Fruit fly (Drosophila melanogaster) whole organism, embryonic: ENCODE measurements around the gene CG13917.

Source experiments
- Aef1 ChIP-seq: fragments of 200-800 bp; sonication (Bioruptor generic); IDR thresholded peaks from 3 replicates; pipeline ENCODE4 v1.3.6; 2022; ENCODE audit warnings: missing biosample characterization, missing genetic modification characterization
- CG10209 ChIP-seq: fragments of 200-800 bp; sonication (Bioruptor generic); optimal IDR thresholded peaks from 3 replicates; lab custom pipeline; 2017; ENCODE audit warnings: missing biosample characterization, mild to moderate bottlenecking, missing genetic modification characterization, missing genetic modification reagents
- CG11560 ChIP-seq: fragments of 200-800 bp; sonication (Bioruptor generic); IDR thresholded peaks from 3 replicates; pipeline ENCODE4 v1.3.6; 2022; ENCODE audit warnings: missing biosample characterization, missing genetic modification characterization
- CG12659 ChIP-seq: fragments of 200-800 bp; sonication (Bioruptor generic); optimal IDR thresholded peaks from 3 replicates; lab custom pipeline; 2017; ENCODE audit warnings: mild to moderate bottlenecking, missing biosample characterization, missing genetic modification reagents, missing genetic modification characterization
- CG12942 ChIP-seq: fragments of 200-800 bp; sonication (Bioruptor generic); optimal IDR thresholded peaks from 3 replicates; lab custom pipeline; 2016; ENCODE audit warnings: missing biosample characterization, missing genetic modification characterization
- CG13123 ChIP-seq: fragments of 200-800 bp; sonication (Bioruptor generic); optimal IDR thresholded peaks from 2 replicates; lab custom pipeline; 2016; ENCODE audit warnings: missing biosample characterization, missing genetic modification characterization
- CG13775 ChIP-seq: fragments of 200-800 bp; sonication (Bioruptor generic); optimal IDR thresholded peaks from 3 replicates; lab custom pipeline; 2017; ENCODE audit warnings: missing biosample characterization, mild to moderate bottlenecking, missing genetic modification characterization
- CG15011 ChIP-seq: fragments of 200-800 bp; sonication (Bioruptor generic); optimal IDR thresholded peaks from 3 replicates; lab custom pipeline; 2018; ENCODE audit warnings: missing biosample characterization, mild to moderate bottlenecking, missing genetic modification characterization
- CG15269 ChIP-seq: fragments of 200-800 bp; sonication (Bioruptor generic); optimal IDR thresholded peaks from 2 replicates; lab custom pipeline; 2018; ENCODE audit warnings: missing biosample characterization, mild to moderate bottlenecking, missing genetic modification characterization, moderate library complexity
- CG16779 ChIP-seq: fragments of 200-800 bp; sonication (Bioruptor generic); IDR thresholded peaks from 2 replicates; pipeline ENCODE4 v1.3.6; 2022; ENCODE audit warnings: missing biosample characterization, missing genetic modification characterization
- CG17385 ChIP-seq: fragments of 200-800 bp; sonication (Bioruptor generic); optimal IDR thresholded peaks from 3 replicates; lab custom pipeline; 2018; ENCODE audit warnings: missing biosample characterization, mild to moderate bottlenecking, missing genetic modification characterization
- CG1792 ChIP-seq: fragments of 200-800 bp; sonication (Bioruptor generic); optimal IDR thresholded peaks from 2 replicates; lab custom pipeline; 2016; ENCODE audit warnings: missing biosample characterization, missing genetic modification characterization
- CG18476 ChIP-seq: fragments of 200-800 bp; sonication (Bioruptor generic); optimal IDR thresholded peaks from 2 replicates; lab custom pipeline; 2016; ENCODE audit warnings: missing biosample characterization, mild to moderate bottlenecking, missing genetic modification characterization
- CG3407 ChIP-seq: fragments of 200-800 bp; sonication (Bioruptor generic); optimal IDR thresholded peaks from 2 replicates; lab custom pipeline; 2018; ENCODE audit warnings: missing biosample characterization, mild to moderate bottlenecking, missing genetic modification characterization
- CG4282 ChIP-seq: fragments of 200-800 bp; sonication (Bioruptor generic); optimal IDR thresholded peaks from 2 replicates; lab custom pipeline; 2016; ENCODE audit warnings: missing biosample characterization, missing genetic modification characterization
- CG6654 ChIP-seq: fragments of 200-800 bp; sonication (Bioruptor generic); optimal IDR thresholded peaks from 2 replicates; lab custom pipeline; 2017; ENCODE audit warnings: missing biosample characterization, mild to moderate bottlenecking, missing genetic modification characterization
- CG7357 ChIP-seq: fragments of 200-800 bp; sonication (Bioruptor generic); IDR thresholded peaks from 3 replicates; pipeline ENCODE4 v1.3.6; 2022; ENCODE audit warnings: missing biosample characterization, missing genetic modification characterization
- CG8281 ChIP-seq: fragments of 200-800 bp; sonication (Bioruptor generic); optimal IDR thresholded peaks from 2 replicates; lab custom pipeline; 2018; ENCODE audit warnings: missing biosample characterization, mild to moderate bottlenecking, missing genetic modification characterization, moderate library complexity
- CG9817 ChIP-seq: fragments of 200-800 bp; sonication (Bioruptor generic); optimal IDR thresholded peaks from 2 replicates; lab custom pipeline; 2018; ENCODE audit warnings: missing biosample characterization, mild to moderate bottlenecking, missing genetic modification characterization, moderate library complexity
- CoRest ChIP-seq: fragments of 200-800 bp; sonication (Bioruptor generic); optimal IDR thresholded peaks from 3 replicates; lab custom pipeline; 2018; ENCODE audit warnings: missing biosample characterization, mild to moderate bottlenecking, missing genetic modification characterization, moderate library complexity
- Dfd ChIP-seq, 2 experiments: fragments of >200 bp; optimal IDR thresholded peaks; 2 replicates each; lab custom pipeline; 2017; ENCODE audit warnings: missing biosample characterization in 2 of 2, missing genetic modification characterization in 2 of 2
- Gsc ChIP-seq: fragments of 200-800 bp; sonication (Bioruptor generic); IDR thresholded peaks from 2 replicates; pipeline ENCODE4 v1.3.6; 2022; ENCODE audit warnings: missing biosample characterization, missing genetic modification characterization
- HLH54F ChIP-seq: fragments of 200-800 bp; sonication (Bioruptor generic); optimal IDR thresholded peaks from 3 replicates; lab custom pipeline; 2016; ENCODE audit warnings: missing biosample characterization, missing genetic modification characterization
- MBD-R2 ChIP-seq: fragments of 200-800 bp; sonication (Bioruptor generic); IDR thresholded peaks from 2 replicates; pipeline ENCODE4 v1.3.6; 2022; ENCODE audit warnings: missing biosample characterization, missing genetic modification characterization
- Neu2 ChIP-seq: fragments of 200-800 bp; sonication (Bioruptor generic); optimal IDR thresholded peaks from 3 replicates; lab custom pipeline; 2016; ENCODE audit warnings: missing biosample characterization, missing genetic modification characterization, borderline replicate concordance
- Scr ChIP-seq: fragments of 200-800 bp; sonication (Bioruptor generic); IDR thresholded peaks from 2 replicates; pipeline ENCODE4 v1.3.6; 2022; ENCODE audit warnings: missing biosample characterization, missing genetic modification characterization; ENCODE audit not compliant: partially characterized antibody
- Sin3A ChIP-seq: fragments of >200 bp; optimal IDR thresholded peaks from 2 replicates; lab custom pipeline; 2018
- Ssrp ChIP-seq: fragments of 200-800 bp; sonication (Bioruptor generic); optimal IDR thresholded peaks from 2 replicates; lab custom pipeline; 2018; ENCODE audit warnings: missing biosample characterization, mild to moderate bottlenecking, missing genetic modification characterization, moderate library complexity
- Trl ChIP-seq, 3 experiments: fragments of >200 bp in 2 of 3; fragments of 200-800 bp in 1 of 3; sonication (Bioruptor generic) in 1 of 3; optimal IDR thresholded peaks; 2 replicates in 1 of 3; 3 replicates in 2 of 3; lab custom pipeline; 2016 to 2017; ENCODE audit warnings: missing biosample characterization in 1 of 3, missing genetic modification characterization in 1 of 3
- Xbp1 ChIP-seq: fragments of 200-800 bp; sonication (Bioruptor generic); optimal IDR thresholded peaks from 3 replicates; lab custom pipeline; 2016; ENCODE audit warnings: missing biosample characterization, mild to moderate bottlenecking, missing genetic modification characterization
- abd-A ChIP-seq: fragments of 200-800 bp; sonication (Bioruptor generic); optimal IDR thresholded peaks from 3 replicates; lab custom pipeline; 2019; ENCODE audit warnings: missing biosample characterization, mild to moderate bottlenecking, missing genetic modification characterization, moderate library complexity
- cg ChIP-seq: fragments of 200-800 bp; sonication (Bioruptor generic); optimal IDR thresholded peaks from 3 replicates; lab custom pipeline; 2019; ENCODE audit warnings: missing biosample characterization, mild to moderate bottlenecking, missing genetic modification characterization, moderate library complexity
- cwo ChIP-seq: fragments of 200-800 bp; sonication (Bioruptor generic); optimal IDR thresholded peaks from 3 replicates; lab custom pipeline; 2017; ENCODE audit warnings: missing biosample characterization, missing genetic modification characterization, mild to moderate bottlenecking, moderate library complexity, missing genetic modification reagents
- fd96Cb ChIP-seq: fragments of 200-800 bp; sonication (Bioruptor generic); optimal IDR thresholded peaks from 2 replicates; lab custom pipeline; 2018; ENCODE audit warnings: missing biosample characterization, mild to moderate bottlenecking, missing genetic modification characterization, moderate library complexity
- grn ChIP-seq: fragments of 200-800 bp; sonication (Bioruptor generic); optimal IDR thresholded peaks from 3 replicates; lab custom pipeline; 2017; ENCODE audit warnings: missing biosample characterization, missing genetic modification characterization
- luna ChIP-seq: fragments of 200-800 bp; sonication (Bioruptor generic); optimal IDR thresholded peaks from 2 replicates; lab custom pipeline; 2016; ENCODE audit warnings: missing biosample characterization, missing genetic modification characterization
- maf-S ChIP-seq: fragments of 200-800 bp; sonication (Bioruptor generic); optimal IDR thresholded peaks from 2 replicates; lab custom pipeline; 2016; ENCODE audit warnings: missing biosample characterization, missing genetic modification characterization
- mld ChIP-seq: fragments of 200-800 bp; sonication (Bioruptor generic); IDR thresholded peaks from 3 replicates; pipeline ENCODE4 v1.3.6; 2022; ENCODE audit warnings: missing biosample characterization, missing genetic modification characterization; ENCODE audit not compliant: partially characterized antibody
- nom ChIP-seq: fragments of 200-800 bp; sonication (Bioruptor generic); optimal IDR thresholded peaks from 2 replicates; lab custom pipeline; 2017; ENCODE audit warnings: missing biosample characterization, missing genetic modification characterization, mild to moderate bottlenecking, moderate library complexity, missing genetic modification reagents
- pan ChIP-seq, 4 experiments: fragments of >200 bp in 3 of 4; fragments of 200-800 bp in 1 of 4; sonication (Bioruptor generic) in 1 of 4; optimal IDR thresholded peaks in 3 of 4; IDR thresholded peaks in 1 of 4; 2 replicates each; pipeline versions ENCODE4 v1.3.6 to Lab custom; 2017 to 2022; ENCODE audit warnings: missing biosample characterization in 2 of 4, missing genetic modification characterization in 2 of 4, mixed read lengths in 1 of 4
- pnt ChIP-seq: fragments of 200-800 bp; sonication (Bioruptor generic); optimal IDR thresholded peaks from 3 replicates; lab custom pipeline; 2016; ENCODE audit warnings: missing biosample characterization, missing genetic modification characterization
- pros ChIP-seq: fragments of 200-800 bp; sonication (Bioruptor generic); optimal IDR thresholded peaks from 3 replicates; lab custom pipeline; 2019; ENCODE audit warnings: missing biosample characterization, mild to moderate bottlenecking, missing genetic modification characterization, moderate library complexity
- sens-2 ChIP-seq: fragments of 200-800 bp; sonication (Bioruptor generic); IDR thresholded peaks from 2 replicates; pipeline ENCODE4 v1.3.6; 2022; ENCODE audit warnings: missing biosample characterization, missing genetic modification characterization
- slou ChIP-seq: fragments of 200-800 bp; sonication (Bioruptor generic); optimal IDR thresholded peaks from 3 replicates; lab custom pipeline; 2016; ENCODE audit warnings: missing biosample characterization, missing genetic modification characterization
- sr ChIP-seq: fragments of 200-800 bp; sonication (Bioruptor generic); IDR thresholded peaks from 3 replicates; pipeline ENCODE4 v1.3.6; 2022; ENCODE audit warnings: missing biosample characterization, missing genetic modification characterization
- twi ChIP-seq: fragments of 200-800 bp; optimal IDR thresholded peaks from 2 replicates; lab custom pipeline; 2019; ENCODE audit warnings: missing biosample characterization, mild to moderate bottlenecking, missing genetic modification characterization, moderate library complexity
- wek ChIP-seq: fragments of 200-800 bp; sonication (Bioruptor generic); optimal IDR thresholded peaks from 3 replicates; lab custom pipeline; 2018; ENCODE audit warnings: missing biosample characterization, mild to moderate bottlenecking, missing genetic modification characterization, moderate library complexity
- zfh2 ChIP-seq: fragments of 200-800 bp; sonication (Bioruptor generic); optimal IDR thresholded peaks from 2 replicates; lab custom pipeline; 2016; ENCODE audit warnings: missing biosample characterization, missing genetic modification characterization

CG13917 gene

dm6 chr3L:1533699-1534431 is 42.6 kb upstream of the CG13917 start, which contains the start of gene Iml1 (continued):
- peak; percentile 20 for TF ChIP-seq CG13775
- peak; percentile 1 for TF ChIP-seq pnt (GFP tag; lab: Kevin White, UChicago)
- no peak for TF ChIP-seq abd-A (tag; lab: Kevin White, UChicago)
- no peak for TF ChIP-seq CG17385
- peak; percentile 30 for TF ChIP-seq CG12659 (GFP tag; lab: Kevin White, UChicago)
- no peak for TF ChIP-seq CG13123 (GFP tag; lab: Kevin White, UChicago)
- no peak for TF ChIP-seq nom (GFP tag; lab: Kevin White, UChicago)
- TF ChIP-seq Dfd (GFP tag; optimal IDR thresholded peaks at IDR 0.05; lab: Kevin White, UChicago), result no peak
- TF ChIP-seq CG9817 (tag; lab: Kevin White, UChicago), result peak; percentile 8
- no peak for TF ChIP-seq grn
- no peak for TF ChIP-seq CG16779 (GFP tag; lab: Robert Waterston, UW)
- no peak for TF ChIP-seq mld
- no peak for TF ChIP-seq CG15011 (GFP tag; lab: Kevin White, UChicago)
- no peak for TF ChIP-seq maf-S (GFP tag; lab: Kevin White, UChicago)
- no peak for TF ChIP-seq CG15269 (tag; lab: Kevin White, UChicago)
- TF ChIP-seq CG6654, result no peak
- no peak for TF ChIP-seq CG8281
- no peak for TF ChIP-seq Neu2 (GFP tag; lab: Kevin White, UChicago)
- TF ChIP-seq Aef1, result peak; percentile 53; the same call in 2 of the 3 replicates
- TF ChIP-seq zfh2 (GFP tag; lab: Kevin White, UChicago), result peak; percentile 56
- TF ChIP-seq Trl (optimal IDR thresholded peaks at IDR 0.05; lab: Kevin White, UChicago), result no peak
- TF ChIP-seq Trl (GFP tag; optimal IDR thresholded peaks at IDR 0.05; lab: Kevin White, UChicago), result peak; percentile 32
- no peak for TF ChIP-seq CG10209 (GFP tag; lab: Kevin White, UChicago)
- TF ChIP-seq CG4282, result no peak
- no peak for TF ChIP-seq Sin3A
- TF ChIP-seq CG7357, result no peak; the same call in 2 of the 3 replicates
- no peak for TF ChIP-seq twi
- no peak for TF ChIP-seq cg (GFP tag; lab: Kevin White, UChicago)
- no peak for TF ChIP-seq CoRest
- TF ChIP-seq CG11560, result peak; percentile 21; the same call in 1 of the 3 replicates
- no peak for TF ChIP-seq CG1792 (GFP tag; lab: Kevin White, UChicago)
- no peak for TF ChIP-seq wek
- peak; percentile 43 for TF ChIP-seq Xbp1 (GFP tag; lab: Kevin White, UChicago)
- peak; percentile 6 for TF ChIP-seq fd96Cb (tag; lab: Kevin White, UChicago)
- no peak for TF ChIP-seq CG18476 (GFP tag; lab: Kevin White, UChicago)
- TF ChIP-seq pan (optimal IDR thresholded peaks at IDR 0.05; lab: Kevin White, UChicago), result no peak
- peak in 1 of 2 experiments; percentile 53 for TF ChIP-seq pan (GFP tag; optimal IDR thresholded peaks at IDR 0.05 in 1 of 2, IDR thresholded peaks at IDR 0.05 in 1 of 2)
- TF ChIP-seq pros (GFP tag; lab: Kevin White, UChicago), result no peak
- TF ChIP-seq Ssrp (tag; lab: Kevin White, UChicago), result peak; percentile 11
- TF ChIP-seq sr (GFP tag; lab: Robert Waterston, UW), result no peak
- no peak for TF ChIP-seq luna (GFP tag; lab: Kevin White, UChicago)
- TF ChIP-seq Scr (GFP tag; lab: Robert Waterston, UW), result no peak
- TF ChIP-seq sens-2 (GFP tag; lab: Robert Waterston, UW), result no peak
- TF ChIP-seq CG3407, result no peak
- peak; percentile 6 for TF ChIP-seq HLH54F (GFP tag; lab: Kevin White, UChicago)
- TF ChIP-seq slou (GFP tag; lab: Kevin White, UChicago), result peak; percentile 28
- peak; percentile 31 for TF ChIP-seq CG12942 (GFP tag; lab: Kevin White, UChicago)
- no peak for TF ChIP-seq Gsc (GFP tag; lab: Robert Waterston, UW)
- TF ChIP-seq MBD-R2, result peak; percentile 65; the same call in 1 of the 2 replicates
- peak; percentile 12 for TF ChIP-seq cwo (GFP tag; lab: Kevin White, UChicago)
